Worm (Caenorhabditis elegans) whole organism, young adult: ENCODE measurements around the gene ifc-2.

Experiments
- B0336.3 ChIP-seq: fragments of 200-800 bp; sonication (Bioruptor generic); IDR thresholded peaks from 2 replicates; pipeline ENCODE4 v1.3.6; 2022; ENCODE audit warnings: missing genetic modification characterization, missing compliant biosample characterization
- F10E7.11 ChIP-seq: sonication (generic microtip); optimal IDR thresholded peaks from 2 replicates; lab custom pipeline; 2017; ENCODE audit warnings: mild to moderate bottlenecking, missing genetic modification characterization, moderate library complexity, missing compliant biosample characterization
- F39B2.1 ChIP-seq: fragments of 200-800 bp; sonication (Bioruptor generic); IDR thresholded peaks from 2 replicates; pipeline ENCODE4 v1.3.6; 2022; ENCODE audit warnings: missing genetic modification reagents, missing genetic modification characterization, missing compliant biosample characterization
- F49E8.2 ChIP-seq: sonication (generic microtip); optimal IDR thresholded peaks from 3 replicates; lab custom pipeline; 2017; ENCODE audit warnings: missing genetic modification characterization, mild to moderate bottlenecking, missing compliant biosample characterization, antibody characterized with exemption, moderate library complexity; ENCODE audit not compliant: insufficient read depth
- K12H6.12 ChIP-seq: fragments of 200-800 bp; sonication (Bioruptor generic); optimal IDR thresholded peaks from 2 replicates; lab custom pipeline; 2018; ENCODE audit warnings: mild to moderate bottlenecking, missing genetic modification characterization, missing compliant biosample characterization
- T07F8.4 ChIP-seq: sonication (generic microtip); optimal IDR thresholded peaks from 2 replicates; lab custom pipeline; 2016; ENCODE audit warnings: mild to moderate bottlenecking, missing genetic modification characterization, moderate library complexity, missing compliant biosample characterization
- T26A5.8 ChIP-seq: sonication (generic microtip); optimal IDR thresholded peaks from 2 replicates; lab custom pipeline; 2016; ENCODE audit warnings: missing genetic modification characterization, missing compliant biosample characterization
- Y53F4B.3 ChIP-seq: fragments of 200-800 bp; sonication (Bioruptor generic); IDR thresholded peaks from 2 replicates; pipeline ENCODE4 v1.3.6; 2022; ENCODE audit warnings: missing genetic modification reagents, missing genetic modification characterization, missing compliant biosample characterization
- Y53G8AR.9 ChIP-seq: fragments of 200-800 bp; sonication (Bioruptor generic); conservative IDR thresholded peaks from 2 replicates; pipeline ENCODE4 v1.3.6; 2022; ENCODE audit warnings: missing genetic modification reagents, missing genetic modification characterization, missing compliant biosample characterization
- Y95B8A.8 ChIP-seq: fragments of 200-800 bp; sonication (Bioruptor generic); IDR thresholded peaks from 2 replicates; pipeline ENCODE4 v1.3.6; 2022; ENCODE audit warnings: missing genetic modification reagents, missing genetic modification characterization, missing compliant biosample characterization
- ama-1 ChIP-seq, 3 experiments: fragments of 150-350 bp in 1 of 3; sonication (generic microtip) in 2 of 3; optimal IDR thresholded peaks; 2 replicates each; lab custom pipeline; 2014 to 2018; ENCODE audit warnings: missing biosample characterization in 2 of 3, missing genetic modification characterization in 2 of 3, missing genetic modification reagents in 2 of 3
- aptf-2 ChIP-seq: fragments of 200-800 bp; sonication (Bioruptor generic); conservative IDR thresholded peaks from 2 replicates; pipeline ENCODE4 v1.3.6; 2022; ENCODE audit warnings: missing genetic modification reagents, missing genetic modification characterization, missing compliant biosample characterization
- atf-7 ChIP-seq: sonication (generic microtip); optimal IDR thresholded peaks from 2 replicates; lab custom pipeline; 2017; ENCODE audit warnings: mild to moderate bottlenecking, missing genetic modification characterization, missing compliant biosample characterization
- athp-1 ChIP-seq: sonication (generic microtip); optimal IDR thresholded peaks from 2 replicates; lab custom pipeline; 2017; ENCODE audit warnings: mild to moderate bottlenecking, missing genetic modification characterization, missing compliant biosample characterization
- attf-3 ChIP-seq: fragments of 200-800 bp; sonication (Bioruptor generic); conservative IDR thresholded peaks from 2 replicates; pipeline ENCODE4 v1.3.6; 2022; ENCODE audit warnings: missing genetic modification reagents, missing genetic modification characterization, missing compliant biosample characterization
- ccch-3 ChIP-seq: fragments of 200-800 bp; sonication (Bioruptor generic); optimal IDR thresholded peaks from 2 replicates; lab custom pipeline; 2018; ENCODE audit warnings: mild to moderate bottlenecking, missing genetic modification characterization, missing compliant biosample characterization
- ceh-100 ChIP-seq: fragments of 200-800 bp; sonication (Bioruptor generic); IDR thresholded peaks from 2 replicates; pipeline ENCODE4 v1.3.6; 2022; ENCODE audit warnings: missing genetic modification reagents, missing genetic modification characterization, missing compliant biosample characterization
- ceh-40 ChIP-seq: fragments of 200-800 bp; sonication (Bioruptor generic); IDR thresholded peaks from 2 replicates; pipeline ENCODE4 v1.3.6; 2022; ENCODE audit warnings: missing genetic modification characterization, missing compliant biosample characterization
- dpl-1 ChIP-seq: fragments of 150-350 bp; optimal IDR thresholded peaks from 2 replicates; lab custom pipeline; 2014; ENCODE audit warnings: missing biosample characterization, missing genetic modification reagents, missing genetic modification characterization
- egrh-3 ChIP-seq: fragments of 200-800 bp; sonication (Bioruptor generic); IDR thresholded peaks from 2 replicates; pipeline ENCODE4 v1.3.6; 2022; ENCODE audit warnings: missing genetic modification reagents, missing genetic modification characterization, missing compliant biosample characterization
- fkh-3 ChIP-seq: sonication (generic microtip); optimal IDR thresholded peaks from 2 replicates; lab custom pipeline; 2016; ENCODE audit warnings: mild to moderate bottlenecking, missing genetic modification characterization, missing compliant biosample characterization
- hlh-26 ChIP-seq: fragments of 200-800 bp; sonication (Bioruptor generic); conservative IDR thresholded peaks from 2 replicates; pipeline ENCODE4 v1.3.6; 2022; ENCODE audit warnings: missing genetic modification reagents, missing genetic modification characterization, missing compliant biosample characterization
- hmg-1.2 ChIP-seq: fragments of 200-800 bp; sonication (Bioruptor generic); IDR thresholded peaks from 2 replicates; pipeline ENCODE4 v1.3.6; 2022; ENCODE audit warnings: missing genetic modification reagents, missing genetic modification characterization, missing compliant biosample characterization
- let-607 ChIP-seq, 2 experiments: fragments of 200-800 bp in 1 of 2; sonication (Bioruptor generic) in 1 of 2; sonication (generic microtip) in 1 of 2; optimal IDR thresholded peaks; 2 replicates each; lab custom pipeline; 2016 to 2018; ENCODE audit warnings: mild to moderate bottlenecking in 2 of 2, missing compliant biosample characterization in 2 of 2, missing genetic modification characterization in 2 of 2, moderate library complexity in 2 of 2, missing genotype in 1 of 2
- lin-35 ChIP-seq, 3 experiments: fragments of 150-350 bp in 2 of 3; sonication (generic microtip) in 1 of 3; optimal IDR thresholded peaks; 2 replicates each; lab custom pipeline; 2014 to 2018; ENCODE audit warnings: missing biosample characterization in 3 of 3, missing genetic modification characterization in 3 of 3, missing genetic modification reagents in 3 of 3
- mel-28 ChIP-seq: sonication (generic microtip); optimal IDR thresholded peaks from 2 replicates; lab custom pipeline; 2016; ENCODE audit warnings: borderline replicate concordance, mild to moderate bottlenecking, missing genetic modification characterization, missing compliant biosample characterization
- mxl-1 ChIP-seq: sonication (generic microtip); optimal IDR thresholded peaks from 2 replicates; lab custom pipeline; 2016; ENCODE audit warnings: missing genetic modification characterization, missing compliant biosample characterization
- nfya-2 ChIP-seq: fragments of 200-800 bp; sonication (Bioruptor generic); IDR thresholded peaks from 2 replicates; pipeline ENCODE4 v1.3.6; 2022; ENCODE audit warnings: missing genetic modification reagents, missing genetic modification characterization, missing compliant biosample characterization
- nfyb-1 ChIP-seq: fragments of 200-800 bp; sonication (Bioruptor generic); IDR thresholded peaks from 2 replicates; pipeline ENCODE4 v1.3.6; 2022; ENCODE audit warnings: missing genetic modification reagents, missing genetic modification characterization, missing compliant biosample characterization
- pbrm-1 ChIP-seq: fragments of 200-800 bp; sonication (Bioruptor generic); IDR thresholded peaks from 2 replicates; pipeline ENCODE4 v1.3.6; 2022; ENCODE audit warnings: missing genetic modification reagents, missing genetic modification characterization, missing compliant biosample characterization
- rcor-1 ChIP-seq: fragments of 200-800 bp; sonication (Bioruptor generic); IDR thresholded peaks from 2 replicates; pipeline ENCODE4 v1.3.6; 2022; ENCODE audit warnings: missing genetic modification reagents, missing genetic modification characterization, missing compliant biosample characterization
- sdz-38 ChIP-seq: sonication (generic microtip); optimal IDR thresholded peaks from 2 replicates; lab custom pipeline; 2016; ENCODE audit warnings: missing genotype, missing genetic modification characterization, missing compliant biosample characterization
- sea-2 ChIP-seq: fragments of 200-800 bp; sonication (Bioruptor generic); IDR thresholded peaks from 2 replicates; pipeline ENCODE4 v1.3.6; 2022; ENCODE audit warnings: missing genetic modification characterization, missing compliant biosample characterization
- snpc-1.1 ChIP-seq: sonication (generic microtip); optimal IDR thresholded peaks from 2 replicates; lab custom pipeline; 2017; ENCODE audit warnings: missing genetic modification characterization, mild to moderate bottlenecking, missing compliant biosample characterization, antibody characterized with exemption, moderate library complexity, missing genotype, missing genetic modification reagents; ENCODE audit not compliant: insufficient read depth
- tbp1 ChIP-seq: fragments of 200-800 bp; sonication (Bioruptor generic); optimal IDR thresholded peaks from 2 replicates; lab custom pipeline; 2018; ENCODE audit warnings: mild to moderate bottlenecking, missing genetic modification characterization, missing compliant biosample characterization
- tbx-9 ChIP-seq: sonication (generic microtip); optimal IDR thresholded peaks from 2 replicates; lab custom pipeline; 2016; ENCODE audit warnings: borderline replicate concordance, missing genetic modification characterization, inconsistent platforms, missing compliant biosample characterization
- unc-62 ChIP-seq: fragments of 150-350 bp; optimal IDR thresholded peaks from 2 replicates; lab custom pipeline; 2014; ENCODE audit warnings: missing biosample characterization, missing genetic modification reagents, missing genetic modification characterization
- ztf-18 ChIP-seq: sonication (generic microtip); optimal IDR thresholded peaks from 2 replicates; lab custom pipeline; 2016; ENCODE audit warnings: missing genotype, mild to moderate bottlenecking, missing genetic modification characterization, missing compliant biosample characterization
- ztf-26 ChIP-seq: sonication (generic microtip); optimal IDR thresholded peaks from 2 replicates; lab custom pipeline; 2017; ENCODE audit warnings: missing genetic modification characterization, missing compliant biosample characterization

The ifc-2 gene

ce11 chrX:654804-655203, at the start of gene ifc-2:
Gene ifc-2, minus strand, starts transcription at chrX:654904.
- TF ChIP-seq F10E7.11 (tag; lab: Kevin White, UChicago) (no peak), ceh-100 (GFP tag; lab: Robert Waterston, UW) (no peak), K12H6.12 (no peak), dpl-1 (no peak), nfyb-1 (GFP tag; lab: Robert Waterston, UW) (no peak), sdz-38 (tag; lab: Kevin White, UChicago) (no peak), T07F8.4 (tag; lab: Kevin White, UChicago) (no peak), mxl-1 (tag; lab: Kevin White, UChicago) (no peak), egrh-3 (GFP tag; lab: Robert Waterston, UW) (no peak), ztf-18 (tag; lab: Kevin White, UChicago) (no peak), attf-3 (no peak), B0336.3 (no peak), athp-1 (no peak), nfya-2 (GFP tag; lab: Robert Waterston, UW) (no peak), T26A5.8 (no peak), F39B2.1 (GFP tag; lab: Robert Waterston, UW) (no peak), pbrm-1 (GFP tag; lab: Robert Waterston, UW) (no peak), ceh-40 (GFP tag; lab: Robert Waterston, UW) (no peak)

ce11 chrX:696253-696652, 41.5 kb upstream of the ifc-2 start:
- TF ChIP-seq mel-28 (tag; lab: Kevin White, UChicago) (no peak), tbp1 (GFP tag; lab: Kevin White, UChicago) (no peak), Y95B8A.8 (no peak), rcor-1 (no peak), let-607 (tag; optimal IDR thresholded peaks at IDR 0.05; lab: Kevin White, UChicago) (no peak), snpc-1.1 (tag; lab: Kevin White, UChicago) (no peak), hmg-1.2 (GFP tag; lab: Robert Waterston, UW) (no peak), unc-62 (GFP tag; lab: Kevin White, UChicago) (no peak), tbx-9 (tag; lab: Kevin White, UChicago) (no peak), ccch-3 (GFP tag; lab: Kevin White, UChicago) (no peak), aptf-2 (GFP tag; lab: Robert Waterston, UW) (no peak), ztf-26 (tag; lab: Kevin White, UChicago) (no peak), lin-35 (GFP tag; optimal IDR thresholded peaks at IDR 0.05; lab: Kevin White, UChicago) (no peak), sea-2 (GFP tag; lab: Robert Waterston, UW) (no peak), atf-7 (no peak), ama-1 (optimal IDR thresholded peaks at IDR 0.05; lab: Kevin White, UChicago) (no peak), ama-1 (GFP tag; optimal IDR thresholded peaks at IDR 0.05; lab: Kevin White, UChicago) (no peak), fkh-3 (tag; lab: Kevin White, UChicago) (no peak)

ce11 chrX:691613-692012, 36.9 kb upstream of the ifc-2 start, which contains the start of gene ncam-1:
Gene ncam-1, plus strand, starts transcription at chrX:691913.
- TF ChIP-seq Y53G8AR.9 (GFP tag; lab: Robert Waterston, UW) = no peak
- TF ChIP-seq Y53F4B.3 = no peak
- TF ChIP-seq hlh-26 (GFP tag; lab: Robert Waterston, UW) = no peak
- TF ChIP-seq unc-62 (GFP tag; lab: Kevin White, UChicago) = no peak
- no peak for TF ChIP-seq tbp1 (GFP tag; lab: Kevin White, UChicago)
- TF ChIP-seq tbx-9 (tag; lab: Kevin White, UChicago) = no peak
- no peak for TF ChIP-seq F49E8.2 (tag; lab: Kevin White, UChicago)
- no peak for TF ChIP-seq egrh-3 (GFP tag; lab: Robert Waterston, UW)
